Fruit fly (Drosophila melanogaster) whole organism, adult: ENCODE data around the gene CG13065.

Experiments used
- CG11617 ChIP-seq: fragments of 200-800 bp; sonication (Bioruptor generic); optimal IDR thresholded peaks from 2 replicates; lab custom pipeline; 2017; ENCODE audit warnings: mild to moderate bottlenecking, missing biosample characterization, missing genetic modification reagents, missing genetic modification characterization
- CG12768 ChIP-seq: fragments of 200-800 bp; sonication (Bioruptor generic); optimal IDR thresholded peaks from 2 replicates; lab custom pipeline; 2017; ENCODE audit warnings: missing biosample characterization, missing genetic modification characterization, mild to moderate bottlenecking, moderate library complexity, missing genetic modification reagents
- CG14711 ChIP-seq: fragments of 200-800 bp; sonication (Bioruptor generic); optimal IDR thresholded peaks from 2 replicates; lab custom pipeline; 2018; ENCODE audit warnings: missing biosample characterization, mild to moderate bottlenecking, missing genetic modification characterization, moderate library complexity
- CG1620 ChIP-seq: fragments of 200-800 bp; sonication (Bioruptor generic); optimal IDR thresholded peaks from 2 replicates; lab custom pipeline; 2016; ENCODE audit warnings: missing biosample characterization, missing genetic modification characterization
- CG33017 ChIP-seq: fragments of 200-800 bp; sonication (Bioruptor generic); optimal IDR thresholded peaks from 2 replicates; lab custom pipeline; 2018; ENCODE audit warnings: missing biosample characterization, mild to moderate bottlenecking, missing genetic modification characterization, moderate library complexity
- CG5204 ChIP-seq: fragments of 200-800 bp; sonication (Bioruptor generic); optimal IDR thresholded peaks from 2 replicates; lab custom pipeline; 2016; ENCODE audit warnings: missing biosample characterization, missing genetic modification characterization
- CG7045 ChIP-seq: fragments of 200-800 bp; sonication (Bioruptor generic); optimal IDR thresholded peaks from 2 replicates; lab custom pipeline; 2017; ENCODE audit warnings: missing biosample characterization, mild to moderate bottlenecking, missing genetic modification characterization
- CG7101 ChIP-seq: fragments of 200-800 bp; sonication (Bioruptor generic); optimal IDR thresholded peaks from 2 replicates; lab custom pipeline; 2018; ENCODE audit warnings: missing biosample characterization, mild to moderate bottlenecking, missing genetic modification characterization, moderate library complexity
- Clk ChIP-seq: fragments of 200-800 bp; sonication (Bioruptor generic); optimal IDR thresholded peaks from 2 replicates; lab custom pipeline; 2017; ENCODE audit warnings: missing biosample characterization, missing genetic modification characterization
- Crg-1 ChIP-seq: fragments of 200-800 bp; sonication (Bioruptor generic); optimal IDR thresholded peaks from 2 replicates; lab custom pipeline; 2016; ENCODE audit warnings: missing biosample characterization, missing genetic modification characterization
- Hr96 ChIP-seq: fragments of 200-800 bp; sonication (Bioruptor generic); optimal IDR thresholded peaks from 2 replicates; lab custom pipeline; 2016; ENCODE audit warnings: missing biosample characterization, missing genetic modification characterization
- Mnt ChIP-seq: fragments of 200-800 bp; sonication (Bioruptor generic); optimal IDR thresholded peaks from 2 replicates; lab custom pipeline; 2016; ENCODE audit warnings: missing biosample characterization, mild to moderate bottlenecking, missing genetic modification characterization
- bab1 ChIP-seq: fragments of 200-800 bp; sonication (Bioruptor generic); optimal IDR thresholded peaks from 3 replicates; lab custom pipeline; 2019; ENCODE audit warnings: missing biosample characterization, mild to moderate bottlenecking, missing genetic modification characterization, moderate library complexity
- cic ChIP-seq: fragments of 200-800 bp; sonication (Bioruptor generic); optimal IDR thresholded peaks from 2 replicates; lab custom pipeline; 2017; ENCODE audit warnings: missing biosample characterization, mild to moderate bottlenecking, missing genetic modification characterization, moderate library complexity
- cnc ChIP-seq, 2 experiments: fragments of >200 bp; optimal IDR thresholded peaks; 2 replicates each; lab custom pipeline; 2017
- kay ChIP-seq: fragments of 200-800 bp; sonication (Bioruptor generic); peaks from one replicate; lab custom pipeline; 2016; ENCODE audit warnings: missing biosample characterization, missing genetic modification characterization, borderline replicate concordance
- ovo ChIP-seq: fragments of 200-800 bp; sonication (Bioruptor generic); optimal IDR thresholded peaks from 2 replicates; lab custom pipeline; 2016; ENCODE audit warnings: missing biosample characterization, missing genetic modification characterization
- pad ChIP-seq: fragments of 200-800 bp; sonication (Bioruptor generic); optimal IDR thresholded peaks from 3 replicates; lab custom pipeline; 2017; ENCODE audit warnings: missing biosample characterization, missing genetic modification characterization, mild to moderate bottlenecking, moderate library complexity, missing genetic modification reagents
- tj ChIP-seq: fragments of 200-800 bp; sonication (Bioruptor generic); optimal IDR thresholded peaks from 3 replicates; lab custom pipeline; 2017; ENCODE audit warnings: missing biosample characterization, mild to moderate bottlenecking, missing genetic modification characterization, moderate library complexity
- toe ChIP-seq: fragments of 200-800 bp; sonication (Bioruptor generic); optimal IDR thresholded peaks from 2 replicates; lab custom pipeline; 2016; ENCODE audit warnings: missing biosample characterization, missing genetic modification characterization

CG13065 gene

dm6 chr3L:16288322-16288721 is 11.1 kb downstream of the CG13065 start, which contains the start of gene CG13046:
CG13046 (minus strand) TSS chr3L:16288422.
- TF ChIP-seq CG33017 (tag; lab: Kevin White, UChicago) (no peak), Clk (no peak), bab1 (GFP tag; lab: Kevin White, UChicago) (no peak), ovo (GFP tag; lab: Kevin White, UChicago) (no peak), cic (GFP tag; lab: Kevin White, UChicago) (no peak), Hr96 (GFP tag; lab: Kevin White, UChicago) (no peak), cnc (optimal IDR thresholded peaks at IDR 0.05; lab: Kevin White, UChicago) (no peak)

- TF ChIP-seq CG5204 (GFP tag; lab: Kevin White, UChicago) (no peak), Clk (no peak), CG1620 (GFP tag; lab: Kevin White, UChicago) (no peak)
These were observed 11.8 kb downstream of the CG13065 start for dm6 chr3L:16289067-16289466.

dm6 chr3L:16290850-16291249 is 13.6 kb downstream of the CG13065 start, which contains the start of gene CG13045:
CG13045 (minus strand) TSS chr3L:16290950.
- TF ChIP-seq CG5204 (GFP tag; lab: Kevin White, UChicago) (no peak), cnc (optimal IDR thresholded peaks at IDR 0.05; lab: Kevin White, UChicago) (no peak), CG1620 (GFP tag; lab: Kevin White, UChicago) (no peak), CG33017 (tag; lab: Kevin White, UChicago) (no peak), Mnt (GFP tag; lab: Kevin White, UChicago) (no peak), CG7045 (no peak), toe (GFP tag; lab: Kevin White, UChicago) (no peak), CG11617 (GFP tag; lab: Kevin White, UChicago) (no peak), CG14711 (tag; lab: Kevin White, UChicago) (no peak), Hr96 (GFP tag; lab: Kevin White, UChicago) (no peak), pad (no peak), ovo (GFP tag; lab: Kevin White, UChicago) (no peak), CG7101 (tag; lab: Kevin White, UChicago) (no peak), tj (GFP tag; lab: Kevin White, UChicago) (no peak), Crg-1 (no peak), CG12768 (GFP tag; lab: Kevin White, UChicago) (no peak), kay (no peak), bab1 (GFP tag; lab: Kevin White, UChicago) (no peak), cic (GFP tag; lab: Kevin White, UChicago) (no peak), Clk (no peak)

dm6 chr3L:16291678-16292077 is 14.4 kb downstream of the CG13065 start:
- TF ChIP-seq CG12768 (GFP tag; lab: Kevin White, UChicago) = no peak
- no peak for TF ChIP-seq ovo (GFP tag; lab: Kevin White, UChicago)
- no peak for TF ChIP-seq cnc (optimal IDR thresholded peaks at IDR 0.05; lab: Kevin White, UChicago)
- TF ChIP-seq bab1 (GFP tag; lab: Kevin White, UChicago) = no peak
- no peak for TF ChIP-seq pad
- TF ChIP-seq kay = no peak
- no peak for TF ChIP-seq CG7045
- no peak for TF ChIP-seq Mnt (GFP tag; lab: Kevin White, UChicago)
- no peak for TF ChIP-seq CG1620 (GFP tag; lab: Kevin White, UChicago)
- TF ChIP-seq Crg-1 = no peak
- TF ChIP-seq cic (GFP tag; lab: Kevin White, UChicago) = no peak
- TF ChIP-seq CG5204 (GFP tag; lab: Kevin White, UChicago) = no peak
- no peak for TF ChIP-seq Hr96 (GFP tag; lab: Kevin White, UChicago)
- TF ChIP-seq CG33017 (tag; lab: Kevin White, UChicago) = no peak
- TF ChIP-seq toe (GFP tag; lab: Kevin White, UChicago) = no peak
- no peak for TF ChIP-seq Clk
- no peak for TF ChIP-seq tj (GFP tag; lab: Kevin White, UChicago)
- no peak for TF ChIP-seq CG11617 (GFP tag; lab: Kevin White, UChicago)
- TF ChIP-seq CG14711 (tag; lab: Kevin White, UChicago) = no peak
- TF ChIP-seq CG7101 (tag; lab: Kevin White, UChicago) = no peak

- TF ChIP-seq Mnt (GFP tag; lab: Kevin White, UChicago) = no peak
- TF ChIP-seq tj (GFP tag; lab: Kevin White, UChicago) = no peak
- TF ChIP-seq CG5204 (GFP tag; lab: Kevin White, UChicago) = no peak
- TF ChIP-seq cic (GFP tag; lab: Kevin White, UChicago) = no peak
- TF ChIP-seq pad = no peak
- TF ChIP-seq toe (GFP tag; lab: Kevin White, UChicago) = no peak
- no peak for TF ChIP-seq CG7101 (tag; lab: Kevin White, UChicago)
- no peak for TF ChIP-seq kay
- TF ChIP-seq Clk = no peak
- TF ChIP-seq CG12768 (GFP tag; lab: Kevin White, UChicago) = no peak
- no peak for TF ChIP-seq cnc (optimal IDR thresholded peaks at IDR 0.05; lab: Kevin White, UChicago)
These were observed 18.2 kb downstream of the CG13065 start, which contains the start of gene CG4962 for dm6 chr3L:16295447-16295846. CG4962 (minus strand) TSS chr3L:16295547.

- TF ChIP-seq Mnt (GFP tag; lab: Kevin White, UChicago) = no peak
- TF ChIP-seq kay = no peak
- TF ChIP-seq cic (GFP tag; lab: Kevin White, UChicago) = no peak
- no peak for TF ChIP-seq pad
- no peak for TF ChIP-seq tj (GFP tag; lab: Kevin White, UChicago)
- no peak for TF ChIP-seq CG7101 (tag; lab: Kevin White, UChicago)
- TF ChIP-seq bab1 (GFP tag; lab: Kevin White, UChicago) = no peak
- no peak for TF ChIP-seq ovo (GFP tag; lab: Kevin White, UChicago)
- TF ChIP-seq CG33017 (tag; lab: Kevin White, UChicago) = no peak
These were observed 23.9 kb downstream of the CG13065 start, which contains the start of gene CG4982 for dm6 chr3L:16301153-16301552. CG4982 (plus strand) TSS chr3L:16301453.
